Worm (Caenorhabditis elegans) whole organism, L4 larva: Measurements from ENCODE around the gene srx-38.
A peak's percentile ranks its signal among the peaks of the same experiment; 100 is the strongest.

Experiments used
- D1046.2 ChIP-seq: fragments of 200-800 bp; sonication (Bioruptor generic); IDR thresholded peaks from 2 replicates; pipeline ENCODE4 v1.3.6; 2022; ENCODE audit warnings: missing genetic modification characterization, missing compliant biosample characterization
- T20F7.1 ChIP-seq: fragments of 200-800 bp; sonication (Bioruptor generic); optimal IDR thresholded peaks from 2 replicates; lab custom pipeline; 2018; ENCODE audit warnings: mild to moderate bottlenecking, missing genetic modification characterization, missing compliant biosample characterization
- Y48G9A.11 ChIP-seq: fragments of 200-800 bp; sonication (Bioruptor generic); IDR thresholded peaks from 2 replicates; pipeline ENCODE4 v1.3.6; 2022; ENCODE audit warnings: missing genetic modification reagents, missing genetic modification characterization, missing compliant biosample characterization
- Y5F2A.4 ChIP-seq: fragments of 200-800 bp; sonication (Bioruptor generic); optimal IDR thresholded peaks from 2 replicates; lab custom pipeline; 2018; ENCODE audit warnings: mild to moderate bottlenecking, missing genetic modification characterization, missing compliant biosample characterization
- ama-1 ChIP-seq: fragments of 150-350 bp; optimal IDR thresholded peaks from 2 replicates; lab custom pipeline; 2014; ENCODE audit warnings: inconsistent platforms, mixed read lengths
- ceh-82 ChIP-seq: sonication (generic microtip); optimal IDR thresholded peaks from 2 replicates; lab custom pipeline; 2017; ENCODE audit warnings: missing biosample characterization, missing genetic modification characterization
- ctbp-1 ChIP-seq: fragments of 200-800 bp; sonication (Bioruptor generic); IDR thresholded peaks from 2 replicates; pipeline ENCODE4 v1.3.6; 2022; ENCODE audit warnings: missing genetic modification reagents, missing genetic modification characterization, missing compliant biosample characterization
- daf-12 ChIP-seq: fragments of 150-350 bp; optimal IDR thresholded peaks from 2 replicates; lab custom pipeline; 2014; ENCODE audit warnings: missing biosample characterization, missing genetic modification reagents, missing genetic modification characterization
- hmg-1.1 ChIP-seq: fragments of 200-800 bp; sonication (Bioruptor generic); IDR thresholded peaks from 2 replicates; pipeline ENCODE4 v1.3.6; 2022; ENCODE audit warnings: missing genetic modification reagents, missing genetic modification characterization, missing compliant biosample characterization
- lim-7 ChIP-seq: fragments of 200-800 bp; sonication (Bioruptor generic); IDR thresholded peaks from 2 replicates; pipeline ENCODE4 v1.3.6; 2022; ENCODE audit warnings: missing genetic modification characterization, missing compliant biosample characterization
- lin-1 ChIP-seq: fragments of 200-800 bp; sonication (Bioruptor generic); IDR thresholded peaks from 2 replicates; pipeline ENCODE4 v1.3.6; 2022; ENCODE audit warnings: missing genetic modification reagents, missing genetic modification characterization, missing compliant biosample characterization
- lin-15B ChIP-seq: fragments of 150-350 bp; sonication (generic microtip); optimal IDR thresholded peaks from 3 replicates; lab custom pipeline; 2014; ENCODE audit warnings: missing biosample characterization, missing genetic modification characterization
- lin-29 ChIP-seq: fragments of 200-800 bp; sonication (Bioruptor generic); IDR thresholded peaks from 2 replicates; pipeline ENCODE4 v1.3.6; 2022; ENCODE audit warnings: missing genetic modification reagents, missing genetic modification characterization, missing compliant biosample characterization
- lsy-2 ChIP-seq, 2 experiments: fragments of 150-350 bp in 1 of 2; sonication (generic microtip) in 1 of 2; optimal IDR thresholded peaks; 2 replicates each; lab custom pipeline; 2014 to 2017; ENCODE audit warnings: missing biosample characterization in 2 of 2, missing genetic modification characterization in 2 of 2
- mdl-1 ChIP-seq, 2 experiments: fragments of 150-350 bp in 1 of 2; sonication (generic microtip) in 1 of 2; optimal IDR thresholded peaks; 2 replicates each; lab custom pipeline; 2014 to 2017; ENCODE audit warnings: missing biosample characterization in 2 of 2, missing genetic modification characterization in 2 of 2
- nhr-102 ChIP-seq: sonication (generic microtip); optimal IDR thresholded peaks from 2 replicates; lab custom pipeline; 2016; ENCODE audit warnings: mild to moderate bottlenecking, missing genetic modification characterization, moderate library complexity, missing compliant biosample characterization
- nhr-11 ChIP-seq: fragments of 150-350 bp; optimal IDR thresholded peaks from 2 replicates; lab custom pipeline; 2014; ENCODE audit warnings: missing biosample characterization, missing genetic modification characterization
- nhr-111 ChIP-seq: fragments of 200-800 bp; sonication (Bioruptor generic); optimal IDR thresholded peaks from 2 replicates; lab custom pipeline; 2018; ENCODE audit warnings: mild to moderate bottlenecking, missing genetic modification characterization, missing compliant biosample characterization
- nhr-42 ChIP-seq: fragments of 200-800 bp; sonication (Bioruptor generic); IDR thresholded peaks from 2 replicates; pipeline ENCODE4 v1.3.6; 2022; ENCODE audit warnings: missing genetic modification characterization, missing compliant biosample characterization
- nhr-77 ChIP-seq: fragments of 150-350 bp; optimal IDR thresholded peaks from 2 replicates; lab custom pipeline; 2014; ENCODE audit warnings: missing biosample characterization, missing genetic modification characterization
- rbr-2 ChIP-seq: sonication (generic microtip); optimal IDR thresholded peaks from 2 replicates; lab custom pipeline; 2016; ENCODE audit warnings: missing genotype, missing genetic modification characterization, missing compliant biosample characterization
- sdz-12 ChIP-seq: fragments of 200-800 bp; sonication (Bioruptor generic); optimal IDR thresholded peaks from 2 replicates; lab custom pipeline; 2018; ENCODE audit warnings: mild to moderate bottlenecking, missing genetic modification characterization, missing compliant biosample characterization
- set-16 ChIP-seq: fragments of 200-800 bp; sonication (Bioruptor generic); IDR thresholded peaks from 2 replicates; pipeline ENCODE4 v1.3.6; 2022; ENCODE audit warnings: missing genetic modification reagents, missing genetic modification characterization, missing compliant biosample characterization
- spr-3 ChIP-seq: fragments of 200-800 bp; sonication (Bioruptor generic); optimal IDR thresholded peaks from 2 replicates; lab custom pipeline; 2018; ENCODE audit warnings: mild to moderate bottlenecking, missing genetic modification characterization, missing compliant biosample characterization
- tag-97 ChIP-seq: fragments of 200-800 bp; sonication (Bioruptor generic); IDR thresholded peaks from 2 replicates; pipeline ENCODE4 v1.3.6; 2022; ENCODE audit warnings: missing genetic modification characterization, missing compliant biosample characterization
- unc-130 ChIP-seq: sonication (generic microtip); optimal IDR thresholded peaks from 2 replicates; lab custom pipeline; 2016; ENCODE audit warnings: missing genetic modification reagents, missing genetic modification characterization, missing compliant biosample characterization
- unc-39 ChIP-seq: sonication (generic microtip); optimal IDR thresholded peaks from 2 replicates; lab custom pipeline; 2017; ENCODE audit warnings: missing biosample characterization, missing genetic modification characterization
- unc-62 ChIP-seq, 3 experiments: fragments of 150-350 bp in 1 of 3; sonication (generic microtip); optimal IDR thresholded peaks in 2 of 3; peaks in 1 of 3; 1 replicate in 1 of 3; 2 replicates in 2 of 3; lab custom pipeline; 2014 to 2017; ENCODE audit warnings: missing biosample characterization in 3 of 3, missing genetic modification characterization in 3 of 3, missing genetic modification reagents in 3 of 3, missing genotype in 1 of 3
- vab-7 ChIP-seq: fragments of 200-800 bp; sonication (Bioruptor generic); IDR thresholded peaks from 2 replicates; pipeline ENCODE4 v1.3.6; 2022; ENCODE audit warnings: missing genetic modification reagents, missing genetic modification characterization, missing compliant biosample characterization
- ztf-11 ChIP-seq: fragments of 150-350 bp; optimal IDR thresholded peaks from 2 replicates; lab custom pipeline; 2014; ENCODE audit warnings: missing biosample characterization, missing genetic modification characterization

The srx-38 gene

DNA sequence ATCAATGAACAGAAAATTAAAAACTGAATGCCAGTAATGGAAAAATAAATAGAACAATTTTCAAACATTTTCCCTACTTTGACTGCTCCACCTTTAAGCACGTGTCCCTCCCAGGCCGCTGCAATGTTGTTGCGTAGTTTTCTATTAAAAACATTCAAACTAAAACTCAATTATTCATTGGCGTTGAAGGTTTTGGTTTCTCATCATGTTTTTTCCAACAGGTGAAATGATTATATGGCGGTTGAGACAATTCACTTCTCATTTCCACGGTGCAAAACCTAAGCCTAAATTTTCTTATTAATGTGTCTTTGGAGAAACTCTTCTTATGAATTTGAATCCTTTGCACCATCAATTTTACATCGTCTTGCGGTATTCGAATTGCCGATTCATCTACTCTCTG, 4.5 kb downstream of the srx-38 start, which contains the start of gene srh-130:
Gene srh-130, plus strand, starts transcription at position 301 of the 400 bp plus-strand sequence.
- no peak for TF ChIP-seq ama-1 (lab: Kevin White, UChicago)
- peak in 1 of 2 experiments; percentile 0 for TF ChIP-seq unc-62 (GFP tag; optimal IDR thresholded peaks at IDR 0.05 in 1 of 2; lab: Kevin White, UChicago)
- TF ChIP-seq unc-62 (tag; optimal IDR thresholded peaks at IDR 0.05; lab: Kevin White, UChicago), result no peak

DNA sequence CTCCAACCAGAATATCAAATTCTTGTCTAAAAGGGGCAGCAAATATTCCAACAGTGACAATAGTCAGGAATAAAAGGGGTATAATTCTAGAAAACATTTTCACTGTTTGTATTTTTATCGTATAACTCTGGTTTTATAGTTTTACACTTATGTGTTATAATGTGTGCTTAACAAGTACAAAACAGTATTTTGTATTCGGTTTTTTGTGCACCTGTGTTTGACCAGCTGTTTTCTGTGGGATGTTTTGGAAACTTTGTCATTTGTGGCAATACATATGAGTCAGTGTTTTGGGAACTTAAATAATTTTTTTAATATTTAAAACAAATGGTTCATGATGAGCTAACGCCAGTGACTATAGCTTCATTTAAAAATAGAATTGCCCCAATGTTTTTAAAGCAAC, 9.0 kb downstream of the srx-38 start, which contains the start of gene F14F9.6:
Gene F14F9.6, minus strand, starts transcription at position 101 of the 400 bp plus-strand sequence.
- no peak for TF ChIP-seq hmg-1.1 (GFP tag; lab: Robert Waterston, UW)
- TF ChIP-seq lsy-2 (tag; optimal IDR thresholded peaks at IDR 0.05; lab: Kevin White, UChicago), result no peak
- no peak for TF ChIP-seq spr-3
- TF ChIP-seq ztf-11 (tag; lab: Kevin White, UChicago), result no peak

DNA sequence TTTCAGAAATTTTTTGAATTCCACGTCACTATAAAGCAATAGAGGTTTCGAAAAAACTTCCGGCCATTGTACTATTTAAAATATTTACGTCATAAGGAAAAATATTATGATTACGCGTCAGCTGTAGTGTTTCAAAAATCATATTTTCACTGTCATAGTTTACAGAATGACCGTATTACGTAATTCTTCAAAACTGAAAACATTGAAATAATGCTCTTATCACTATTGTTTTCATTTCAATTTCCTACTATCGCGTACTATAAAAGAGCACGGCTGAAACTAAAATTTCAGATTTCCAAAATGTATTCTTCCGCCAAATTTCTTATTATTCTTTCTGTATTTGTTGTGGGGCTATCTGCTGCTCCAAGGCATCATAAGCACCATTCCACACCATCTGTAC, 10.9 kb downstream of the srx-38 start, which contains the start of gene F14F9.2:
Gene F14F9.2, plus strand, starts transcription at position 301 of the 400 bp plus-strand sequence.
- TF ChIP-seq lim-7 (no peak), T20F7.1 (GFP tag; lab: Kevin White, UChicago) (no peak), lin-15B (tag; lab: Kevin White, UChicago) (no peak), vab-7 (GFP tag; lab: Robert Waterston, UW) (no peak), nhr-11 (tag; lab: Kevin White, UChicago) (no peak), unc-39 (tag; lab: Kevin White, UChicago) (no peak), ceh-82 (tag; lab: Kevin White, UChicago) (no peak), Y5F2A.4 (GFP tag; lab: Kevin White, UChicago) (no peak), nhr-111 (GFP tag; lab: Kevin White, UChicago) (no peak)

ce11 chrV:5143785-5144184, 11.6 kb downstream of the srx-38 start, which contains the start of gene srh-129:
Gene srh-129 (minus strand): TSS chrV:5143885.
- TF ChIP-seq nhr-111 (GFP tag; lab: Kevin White, UChicago) (no peak), lim-7 (no peak), tag-97 (GFP tag; lab: Robert Waterston, UW) (no peak), lin-15B (tag; lab: Kevin White, UChicago) (no peak), set-16 (GFP tag; lab: Robert Waterston, UW) (no peak), Y48G9A.11 (GFP tag; lab: Robert Waterston, UW) (no peak), unc-130 (GFP tag; lab: Kevin White, UChicago) (no peak), nhr-77 (tag; lab: Kevin White, UChicago) (no peak)
- TF ChIP-seq, all 104 proteins: peak for 0

DNA sequence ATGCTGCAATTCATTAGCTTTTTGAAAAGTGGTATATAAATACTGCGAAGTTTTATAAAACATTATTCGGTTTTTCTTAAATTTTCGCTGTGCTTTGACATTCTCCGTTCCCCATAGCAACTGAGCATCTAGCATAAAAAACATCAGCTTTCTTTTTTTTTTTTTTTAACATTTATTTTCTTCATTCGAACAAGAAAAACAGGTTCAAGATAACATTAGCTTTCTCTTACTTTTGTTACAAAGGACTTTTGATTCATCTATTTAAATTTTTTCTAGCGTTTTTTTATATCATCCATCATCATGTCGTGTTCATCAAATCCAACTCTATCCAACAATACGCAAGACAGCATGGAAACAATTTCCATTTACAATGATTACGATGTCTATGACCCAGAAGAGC, 17.5 kb downstream of the srx-38 start, which contains the start of gene F14F9.3:
Gene F14F9.3, plus strand, starts transcription at position 301 of the 400 bp plus-strand sequence.
- TF ChIP-seq Y5F2A.4 (GFP tag; lab: Kevin White, UChicago) (no peak), nhr-102 (tag; lab: Kevin White, UChicago) (no peak)

ce11 chrV:5132441-5132840, 23.0 kb downstream of the srx-38 start, which contains the start of gene F14F9.4:
Gene F14F9.4 (plus strand): TSS chrV:5132741.
- no peak for TF ChIP-seq lin-29 (GFP tag; lab: Robert Waterston, UW)
- TF ChIP-seq mdl-1 (tag; optimal IDR thresholded peaks at IDR 0.05; lab: Kevin White, UChicago), result no peak
- TF ChIP-seq D1046.2 (GFP tag; lab: Robert Waterston, UW), result no peak
- TF ChIP-seq unc-130 (GFP tag; lab: Kevin White, UChicago), result no peak
- TF ChIP-seq sdz-12, result no peak
- TF ChIP-seq ctbp-1 (GFP tag; lab: Robert Waterston, UW), result no peak
- no peak for TF ChIP-seq daf-12 (tag; lab: Kevin White, UChicago)
- no peak for TF ChIP-seq lin-1 (GFP tag; lab: Robert Waterston, UW)
- TF ChIP-seq rbr-2 (tag; lab: Kevin White, UChicago), result no peak
- no peak for TF ChIP-seq nhr-42 (GFP tag; lab: Robert Waterston, UW)
